Worm (Caenorhabditis elegans) whole organism, young adult: Measurements from ENCODE around the gene F36D3.16.

Source experiments
- C06A6.2 ChIP-seq: fragments of 200-800 bp; sonication (Bioruptor generic); conservative IDR thresholded peaks from 2 replicates; pipeline ENCODE4 v1.3.6; 2022; ENCODE audit warnings: missing genetic modification characterization, missing compliant biosample characterization
- F10E7.11 ChIP-seq: sonication (generic microtip); optimal IDR thresholded peaks from 2 replicates; lab custom pipeline; 2017; ENCODE audit warnings: mild to moderate bottlenecking, missing genetic modification characterization, moderate library complexity, missing compliant biosample characterization
- F39B2.1 ChIP-seq: fragments of 200-800 bp; sonication (Bioruptor generic); IDR thresholded peaks from 2 replicates; pipeline ENCODE4 v1.3.6; 2022; ENCODE audit warnings: missing genetic modification reagents, missing genetic modification characterization, missing compliant biosample characterization
- F49E8.2 ChIP-seq: sonication (generic microtip); optimal IDR thresholded peaks from 3 replicates; lab custom pipeline; 2017; ENCODE audit warnings: missing genetic modification characterization, mild to moderate bottlenecking, missing compliant biosample characterization, antibody characterized with exemption, moderate library complexity; ENCODE audit not compliant: insufficient read depth
- K12H6.12 ChIP-seq: fragments of 200-800 bp; sonication (Bioruptor generic); optimal IDR thresholded peaks from 2 replicates; lab custom pipeline; 2018; ENCODE audit warnings: mild to moderate bottlenecking, missing genetic modification characterization, missing compliant biosample characterization
- T26A5.8 ChIP-seq: sonication (generic microtip); optimal IDR thresholded peaks from 2 replicates; lab custom pipeline; 2016; ENCODE audit warnings: missing genetic modification characterization, missing compliant biosample characterization
- Y53F4B.3 ChIP-seq: fragments of 200-800 bp; sonication (Bioruptor generic); IDR thresholded peaks from 2 replicates; pipeline ENCODE4 v1.3.6; 2022; ENCODE audit warnings: missing genetic modification reagents, missing genetic modification characterization, missing compliant biosample characterization
- Y67H2A.10 ChIP-seq: fragments of 200-800 bp; sonication (Bioruptor generic); conservative IDR thresholded peaks from 2 replicates; pipeline ENCODE4 v1.3.6; 2022; ENCODE audit warnings: missing genetic modification reagents, missing genetic modification characterization, missing compliant biosample characterization
- Y79H2A.3 ChIP-seq: fragments of 200-800 bp; sonication (Bioruptor generic); conservative IDR thresholded peaks from 2 replicates; pipeline ENCODE4 v1.3.6; 2022; ENCODE audit warnings: missing genetic modification reagents, missing genetic modification characterization, missing compliant biosample characterization
- Y95B8A.8 ChIP-seq: fragments of 200-800 bp; sonication (Bioruptor generic); IDR thresholded peaks from 2 replicates; pipeline ENCODE4 v1.3.6; 2022; ENCODE audit warnings: missing genetic modification reagents, missing genetic modification characterization, missing compliant biosample characterization
- akir-1 ChIP-seq: fragments of 200-800 bp; sonication (Bioruptor generic); optimal IDR thresholded peaks from 2 replicates; lab custom pipeline; 2018; ENCODE audit warnings: mild to moderate bottlenecking, missing genetic modification characterization, moderate library complexity, missing compliant biosample characterization
- atf-7 ChIP-seq: sonication (generic microtip); optimal IDR thresholded peaks from 2 replicates; lab custom pipeline; 2017; ENCODE audit warnings: mild to moderate bottlenecking, missing genetic modification characterization, missing compliant biosample characterization
- attf-6 ChIP-seq: fragments of 200-800 bp; sonication (Bioruptor generic); IDR thresholded peaks from 2 replicates; pipeline ENCODE4 v1.3.6; 2022; ENCODE audit warnings: missing genetic modification reagents, missing genetic modification characterization, missing compliant biosample characterization
- bed-1 ChIP-seq: fragments of 200-800 bp; sonication (Bioruptor generic); IDR thresholded peaks from 2 replicates; pipeline ENCODE4 v1.3.6; 2022; ENCODE audit warnings: missing genetic modification reagents, missing genetic modification characterization, missing compliant biosample characterization
- ceh-100 ChIP-seq: fragments of 200-800 bp; sonication (Bioruptor generic); IDR thresholded peaks from 2 replicates; pipeline ENCODE4 v1.3.6; 2022; ENCODE audit warnings: missing genetic modification reagents, missing genetic modification characterization, missing compliant biosample characterization
- ceh-27 ChIP-seq: fragments of 200-800 bp; sonication (Bioruptor generic); optimal IDR thresholded peaks from 2 replicates; lab custom pipeline; 2018; ENCODE audit warnings: mild to moderate bottlenecking, missing genetic modification characterization, moderate library complexity, missing compliant biosample characterization
- ceh-79 ChIP-seq: sonication (generic microtip); optimal IDR thresholded peaks from 2 replicates; lab custom pipeline; 2017; ENCODE audit warnings: mild to moderate bottlenecking, missing genetic modification characterization, missing compliant biosample characterization
- chd-7 ChIP-seq: sonication (generic microtip); optimal IDR thresholded peaks from 2 replicates; lab custom pipeline; 2016; ENCODE audit warnings: mild to moderate bottlenecking, missing genetic modification characterization, moderate library complexity, missing compliant biosample characterization
- dpff-1 ChIP-seq: sonication (generic microtip); optimal IDR thresholded peaks from 2 replicates; lab custom pipeline; 2017; ENCODE audit warnings: mild to moderate bottlenecking, missing genetic modification characterization, missing compliant biosample characterization
- efl-1 ChIP-seq: fragments of 150-350 bp; optimal IDR thresholded peaks from 2 replicates; lab custom pipeline; 2014; ENCODE audit warnings: missing biosample characterization, missing genetic modification reagents, missing genetic modification characterization
- egl-18 ChIP-seq: fragments of 200-800 bp; sonication (Bioruptor generic); IDR thresholded peaks from 2 replicates; pipeline ENCODE4 v1.3.6; 2022; ENCODE audit warnings: missing genetic modification reagents, missing genetic modification characterization, missing compliant biosample characterization
- egrh-3 ChIP-seq: fragments of 200-800 bp; sonication (Bioruptor generic); IDR thresholded peaks from 2 replicates; pipeline ENCODE4 v1.3.6; 2022; ENCODE audit warnings: missing genetic modification reagents, missing genetic modification characterization, missing compliant biosample characterization
- ets-4 ChIP-seq: fragments of 200-800 bp; sonication (Bioruptor generic); optimal IDR thresholded peaks from 2 replicates; lab custom pipeline; 2018; ENCODE audit warnings: mild to moderate bottlenecking, missing genetic modification characterization, missing compliant biosample characterization
- hlh-26 ChIP-seq: fragments of 200-800 bp; sonication (Bioruptor generic); conservative IDR thresholded peaks from 2 replicates; pipeline ENCODE4 v1.3.6; 2022; ENCODE audit warnings: missing genetic modification reagents, missing genetic modification characterization, missing compliant biosample characterization
- hmg-1.2 ChIP-seq: fragments of 200-800 bp; sonication (Bioruptor generic); IDR thresholded peaks from 2 replicates; pipeline ENCODE4 v1.3.6; 2022; ENCODE audit warnings: missing genetic modification reagents, missing genetic modification characterization, missing compliant biosample characterization
- lin-26 ChIP-seq: fragments of 200-800 bp; sonication (Bioruptor generic); IDR thresholded peaks from 2 replicates; pipeline ENCODE4 v1.3.6; 2022; ENCODE audit warnings: missing genetic modification reagents, missing genetic modification characterization, missing compliant biosample characterization
- lin-35 ChIP-seq, 3 experiments: fragments of 150-350 bp in 2 of 3; sonication (generic microtip) in 1 of 3; optimal IDR thresholded peaks; 2 replicates each; lab custom pipeline; 2014 to 2018; ENCODE audit warnings: missing biosample characterization in 3 of 3, missing genetic modification characterization in 3 of 3, missing genetic modification reagents in 3 of 3
- lsl-1 ChIP-seq: fragments of 200-800 bp; sonication (Bioruptor generic); optimal IDR thresholded peaks from 2 replicates; lab custom pipeline; 2018; ENCODE audit warnings: mild to moderate bottlenecking, missing genetic modification characterization, moderate library complexity, missing compliant biosample characterization
- madf-6 ChIP-seq: fragments of 200-800 bp; sonication (Bioruptor generic); IDR thresholded peaks from 2 replicates; pipeline ENCODE4 v1.3.6; 2022; ENCODE audit warnings: missing genetic modification reagents, missing genetic modification characterization, missing compliant biosample characterization
- mes-4 ChIP-seq: sonication (generic microtip); optimal IDR thresholded peaks from 2 replicates; lab custom pipeline; 2016; ENCODE audit warnings: missing genotype, missing genetic modification characterization, missing compliant biosample characterization
- nfya-1 ChIP-seq: sonication (generic microtip); optimal IDR thresholded peaks from 2 replicates; lab custom pipeline; 2017; ENCODE audit warnings: antibody characterized with exemption, missing compliant biosample characterization, missing genetic modification characterization, borderline replicate concordance; ENCODE audit not compliant: insufficient read depth
- nfya-2 ChIP-seq: fragments of 200-800 bp; sonication (Bioruptor generic); IDR thresholded peaks from 2 replicates; pipeline ENCODE4 v1.3.6; 2022; ENCODE audit warnings: missing genetic modification reagents, missing genetic modification characterization, missing compliant biosample characterization
- nfyb-1 ChIP-seq: fragments of 200-800 bp; sonication (Bioruptor generic); IDR thresholded peaks from 2 replicates; pipeline ENCODE4 v1.3.6; 2022; ENCODE audit warnings: missing genetic modification reagents, missing genetic modification characterization, missing compliant biosample characterization
- nhr-120 ChIP-seq: fragments of 200-800 bp; sonication (Bioruptor generic); IDR thresholded peaks from 2 replicates; pipeline ENCODE4 v1.3.6; 2022; ENCODE audit warnings: missing genetic modification characterization, missing compliant biosample characterization
- nhr-80 ChIP-seq: sonication (generic microtip); optimal IDR thresholded peaks from 2 replicates; lab custom pipeline; 2016; ENCODE audit warnings: missing genetic modification characterization, missing compliant biosample characterization
- repo-1 ChIP-seq: sonication (generic microtip); optimal IDR thresholded peaks from 2 replicates; lab custom pipeline; 2017; ENCODE audit warnings: mild to moderate bottlenecking, missing genetic modification characterization, missing compliant biosample characterization
- rpc-1 ChIP-seq, 2 experiments: fragments of 150-350 bp in 1 of 2; sonication (generic microtip) in 1 of 2; optimal IDR thresholded peaks; 2 replicates each; lab custom pipeline; 2014 to 2018; ENCODE audit warnings: missing biosample characterization in 1 of 2, missing genetic modification characterization in 1 of 2, missing genetic modification reagents in 1 of 2, missing genotype in 1 of 2
- sdz-38 ChIP-seq: sonication (generic microtip); optimal IDR thresholded peaks from 2 replicates; lab custom pipeline; 2016; ENCODE audit warnings: missing genotype, missing genetic modification characterization, missing compliant biosample characterization
- snpc-1.3 ChIP-seq: sonication (generic microtip); optimal IDR thresholded peaks from 2 replicates; lab custom pipeline; 2017; ENCODE audit warnings: missing genetic modification characterization, mild to moderate bottlenecking, missing compliant biosample characterization, antibody characterized with exemption, moderate library complexity, missing genotype, missing genetic modification reagents; ENCODE audit not compliant: insufficient read depth
- snpc-3.4 ChIP-seq: sonication (generic microtip); optimal IDR thresholded peaks from 2 replicates; lab custom pipeline; 2017; ENCODE audit warnings: missing genetic modification characterization, mild to moderate bottlenecking, missing compliant biosample characterization, antibody characterized with exemption, moderate library complexity, missing genotype, missing genetic modification reagents
- somi-1 ChIP-seq: fragments of 200-800 bp; sonication (Bioruptor generic); optimal IDR thresholded peaks from 2 replicates; lab custom pipeline; 2018; ENCODE audit warnings: mild to moderate bottlenecking, missing genetic modification characterization, missing compliant biosample characterization
- tbp1 ChIP-seq: fragments of 200-800 bp; sonication (Bioruptor generic); optimal IDR thresholded peaks from 2 replicates; lab custom pipeline; 2018; ENCODE audit warnings: mild to moderate bottlenecking, missing genetic modification characterization, missing compliant biosample characterization
- tlf-1 ChIP-seq: fragments of 200-800 bp; sonication (Bioruptor generic); optimal IDR thresholded peaks from 2 replicates; lab custom pipeline; 2018; ENCODE audit warnings: mild to moderate bottlenecking, missing genetic modification characterization, missing compliant biosample characterization
- unc-62 ChIP-seq: fragments of 150-350 bp; optimal IDR thresholded peaks from 2 replicates; lab custom pipeline; 2014; ENCODE audit warnings: missing biosample characterization, missing genetic modification reagents, missing genetic modification characterization
- zfh-2 ChIP-seq: fragments of 200-800 bp; sonication (Bioruptor generic); conservative IDR thresholded peaks from 2 replicates; pipeline ENCODE4 v1.3.6; 2022; ENCODE audit warnings: missing genetic modification reagents, missing genetic modification characterization, missing compliant biosample characterization
- ztf-26 ChIP-seq: sonication (generic microtip); optimal IDR thresholded peaks from 2 replicates; lab custom pipeline; 2017; ENCODE audit warnings: missing genetic modification characterization, missing compliant biosample characterization
- ztf-28 ChIP-seq: fragments of 200-800 bp; sonication (Bioruptor generic); IDR thresholded peaks from 2 replicates; pipeline ENCODE4 v1.3.6; 2022; ENCODE audit warnings: missing genetic modification reagents, missing genetic modification characterization, missing compliant biosample characterization
- ztf-3 ChIP-seq: fragments of 200-800 bp; sonication (Bioruptor generic); optimal IDR thresholded peaks from 2 replicates; lab custom pipeline; 2018; ENCODE audit warnings: mild to moderate bottlenecking, missing genetic modification characterization, missing compliant biosample characterization

F36D3.16 gene

ce11 chrV:16537908-16538446 is 10.1 kb downstream of the F36D3.16 start, which contains the start of gene Y32B12B.2 (continued):
- TF ChIP-seq tlf-1 (GFP tag; lab: Kevin White, UChicago) (peak; percentile 31), K12H6.12 (tag; lab: Kevin White, UChicago) (peak; percentile 31), bed-1 (GFP tag; lab: Robert Waterston, UW) (peak; percentile 48; the same call in 1 of the 2 replicates), nfya-1 (tag; lab: Kevin White, UChicago) (no peak), F10E7.11 (tag; lab: Kevin White, UChicago) (no peak), lin-26 (GFP tag; lab: Robert Waterston, UW) (no peak), hmg-1.2 (GFP tag; lab: Robert Waterston, UW) (peak; percentile 81), repo-1 (tag; lab: Kevin White, UChicago) (no peak), dpff-1 (no peak), F39B2.1 (GFP tag; lab: Robert Waterston, UW) (no peak), nhr-80 (no peak), lin-35 (GFP tag; optimal IDR thresholded peaks at IDR 0.05; lab: Kevin White, UChicago) (no peak), attf-6 (GFP tag; lab: Robert Waterston, UW) (peak; percentile 56), ztf-28 (peak; percentile 41; the same call in 1 of the 2 replicates), F49E8.2 (peak; percentile 33), Y95B8A.8 (GFP tag; lab: Robert Waterston, UW) (no peak), Y79H2A.3 (GFP tag; lab: Robert Waterston, UW) (peak; percentile 64; the same call in 1 of the 2 replicates), madf-6 (GFP tag; lab: Robert Waterston, UW) (no peak; the same call in none of the 2 replicates), ceh-79 (tag; lab: Kevin White, UChicago) (no peak), unc-62 (GFP tag; lab: Kevin White, UChicago) (no peak), atf-7 (no peak), Y67H2A.10 (GFP tag; lab: Robert Waterston, UW) (no peak), somi-1 (peak; percentile 22), Y53F4B.3 (GFP tag; lab: Robert Waterston, UW) (no peak), tbp1 (GFP tag; lab: Kevin White, UChicago) (peak; percentile 40), nhr-120 (GFP tag; lab: Robert Waterston, UW) (no peak), efl-1 (GFP tag; lab: Kevin White, UChicago) (peak; percentile 66), sdz-38 (tag; lab: Kevin White, UChicago) (no peak), nfyb-1 (GFP tag; lab: Robert Waterston, UW) (peak; percentile 74), chd-7 (no peak), mes-4 (tag; lab: Kevin White, UChicago) (no peak), akir-1 (GFP tag; lab: Kevin White, UChicago) (no peak), ztf-3 (GFP tag; lab: Kevin White, UChicago) (no peak), snpc-3.4 (tag; lab: Kevin White, UChicago) (no peak), ets-4 (GFP tag; lab: Kevin White, UChicago) (no peak), lsl-1 (GFP tag; lab: Kevin White, UChicago) (peak; percentile 82), ztf-26 (tag; lab: Kevin White, UChicago) (no peak), ceh-100 (GFP tag; lab: Robert Waterston, UW) (peak; percentile 54; the same call in 1 of the 2 replicates), snpc-1.3 (no peak), hlh-26 (GFP tag; lab: Robert Waterston, UW) (no peak), zfh-2 (GFP tag; lab: Robert Waterston, UW) (no peak), C06A6.2 (GFP tag; lab: Robert Waterston, UW) (no peak), egrh-3 (GFP tag; lab: Robert Waterston, UW) (no peak), rpc-1 (optimal IDR thresholded peaks at IDR 0.05; lab: Kevin White, UChicago) (no peak), rpc-1 (tag; optimal IDR thresholded peaks at IDR 0.05; lab: Kevin White, UChicago) (no peak), T26A5.8 (tag; lab: Kevin White, UChicago) (no peak), ceh-27 (peak; percentile 8), nfya-2 (GFP tag; lab: Robert Waterston, UW) (no peak), egl-18 (no peak)
